Fruit fly (Drosophila melanogaster): ENCODE data around the gene Ufd4.

dm6 chr2L:10260750-10261493 is 31.2 kb downstream of the Ufd4 start, which contains the start of gene Pten:
- no peak for TF ChIP-seq CG8478 (optimal IDR thresholded peaks at IDR 0.05)
- no peak for TF ChIP-seq pan (optimal IDR thresholded peaks at IDR 0.05)

All from whole organism.